Worm (Caenorhabditis elegans) whole organism, L4/young adult: ENCODE data around the gene T16G1.3.

ENCODE experiments used
- W03F9.2 ChIP-seq: fragments of 150-350 bp; optimal IDR thresholded peaks from 2 replicates; lab custom pipeline; 2014; ENCODE audit warnings: missing biosample characterization, missing genetic modification characterization
- dao-5 ChIP-seq: sonication (generic microtip); optimal IDR thresholded peaks from 2 replicates; lab custom pipeline; 2016; ENCODE audit warnings: missing genotype, missing genetic modification characterization, moderate library complexity, missing compliant biosample characterization
- him-1 ChIP-seq: sonication (generic microtip); optimal IDR thresholded peaks from 2 replicates; lab custom pipeline; 2016; ENCODE audit warnings: missing genotype, missing genetic modification reagents, missing genetic modification characterization, missing compliant biosample characterization

- TF ChIP-seq dao-5 (tag; lab: Kevin White, UChicago) (no peak), him-1 (tag; lab: Kevin White, UChicago) (no peak), W03F9.2 (tag; lab: Kevin White, UChicago) (no peak)
These were observed 47.3 kb downstream of the T16G1.3 start for ce11 chrV:12896850-12897249.
